Fruit fly (Drosophila melanogaster): ENCODE results near the gene CG12773.

CG12773 gene

DNA sequence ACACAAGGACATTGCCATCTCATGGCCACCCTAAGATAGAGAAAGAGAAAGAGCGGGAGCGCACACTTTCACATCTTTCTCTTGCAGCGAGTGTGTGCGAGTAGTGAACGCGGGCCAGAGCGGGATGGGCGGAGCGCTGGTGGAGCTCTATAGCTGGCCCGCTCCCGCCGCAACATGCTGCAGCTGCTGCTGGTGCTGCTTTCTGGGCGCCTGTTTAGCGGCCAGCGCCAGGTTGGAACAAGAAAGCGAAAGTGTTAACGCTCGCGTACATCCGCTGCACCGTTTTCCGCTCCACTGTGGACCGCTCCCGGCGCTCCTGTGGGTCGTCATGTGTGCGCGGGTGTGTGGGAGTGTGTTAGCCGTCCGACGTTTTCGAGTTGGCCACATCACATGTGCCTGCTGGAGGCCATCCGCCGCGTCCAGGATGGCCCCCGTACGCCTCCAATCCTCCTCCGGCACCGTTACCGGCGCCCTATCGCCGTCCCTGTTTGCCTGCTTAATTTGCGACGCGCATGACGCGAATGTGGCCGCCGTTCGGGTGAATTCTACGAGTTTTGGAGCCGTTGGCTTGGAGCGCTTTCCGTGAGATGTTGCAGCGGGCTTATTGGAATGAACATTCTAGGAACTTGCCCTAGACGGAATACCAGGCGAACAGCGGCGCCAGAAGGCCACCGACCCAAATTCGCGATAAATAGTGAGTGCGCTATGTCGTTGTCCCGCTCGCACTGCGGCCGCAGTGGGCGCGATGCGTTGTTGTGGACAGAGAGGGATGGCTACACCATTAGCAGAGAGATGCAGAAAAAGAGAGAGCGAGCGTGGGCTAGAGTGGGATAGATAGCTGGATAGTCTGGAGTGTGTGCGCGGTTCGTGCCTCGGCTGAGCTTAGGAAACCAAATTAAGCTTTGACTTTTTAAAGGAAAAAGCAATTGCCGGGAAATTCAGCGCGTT, 45.5 kb upstream of the CG12773 start (continued):
- TF ChIP-seq achi (GFP tag; optimal IDR thresholded peaks at IDR 0.05) (peak; percentile 13), CG9139 (GFP tag; optimal IDR thresholded peaks at IDR 0.05) (no peak), Eip75B (GFP tag; optimal IDR thresholded peaks at IDR 0.05) (peak; percentile 79), ss (GFP tag; optimal IDR thresholded peaks at IDR 0.05) (peak; percentile 19 to 24), Eip93F (GFP tag; optimal IDR thresholded peaks at IDR 0.05) (no peak), acj6 (GFP tag; optimal IDR thresholded peaks at IDR 0.05) (no peak), CG15336 (GFP tag; IDR thresholded peaks at IDR 0.05) (no peak), CG8319 (GFP tag; optimal IDR thresholded peaks at IDR 0.05) (no peak), Ets96B (tag; optimal IDR thresholded peaks at IDR 0.05) (no peak), lz (GFP tag; optimal IDR thresholded peaks at IDR 0.05) (no peak), svp (GFP tag) (peak; percentile 69), Lpt (GFP tag; optimal IDR thresholded peaks at IDR 0.05) (peak; percentile 46), Hr39 (GFP tag; optimal IDR thresholded peaks at IDR 0.05) (no peak), Met (GFP tag; optimal IDR thresholded peaks at IDR 0.05) (peak; percentile 32), net (GFP tag; optimal IDR thresholded peaks at IDR 0.05) (no peak)

DNA sequence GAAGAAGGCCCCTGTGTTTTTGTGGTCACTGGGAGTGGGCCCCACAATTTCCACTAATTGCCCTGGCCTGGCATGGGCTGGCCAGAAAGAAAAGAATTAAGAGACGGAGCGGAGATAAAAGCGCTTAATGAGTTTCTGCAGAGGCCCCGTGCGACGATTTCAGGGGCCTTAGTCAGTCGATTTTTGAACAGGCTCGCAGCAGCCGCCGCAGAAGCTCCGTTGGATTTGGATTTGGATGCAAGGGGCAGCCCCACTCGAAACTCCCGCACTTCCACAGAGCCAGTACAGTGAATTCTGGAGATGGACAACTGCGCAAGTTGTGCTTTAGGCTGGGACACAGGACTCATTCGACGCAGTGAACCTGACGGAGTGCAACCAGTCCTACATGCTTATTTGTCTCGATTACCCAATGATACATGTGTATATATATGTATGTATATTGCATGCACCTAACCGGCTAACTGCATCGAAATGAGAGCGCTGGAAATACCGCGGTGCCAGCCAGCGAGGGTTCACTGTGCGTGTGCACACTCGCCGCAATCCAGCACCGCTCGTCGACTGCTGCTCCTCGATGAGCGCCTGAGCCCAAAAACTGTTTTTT, 44.8 kb upstream of the CG12773 start:
- peak; percentile 74 for TF ChIP-seq CG10669 (GFP tag; optimal IDR thresholded peaks at IDR 0.05)
- TF ChIP-seq svp (GFP tag): peak; percentile 95
- TF ChIP-seq ss (GFP tag; optimal IDR thresholded peaks at IDR 0.05): peak; percentile 63 to 74
- no peak for TF ChIP-seq fkh (GFP tag; optimal IDR thresholded peaks at IDR 0.05)
- peak; percentile 48 to 63 for TF ChIP-seq salr (GFP tag; optimal IDR thresholded peaks at IDR 0.05)
- peak; percentile 86 for TF ChIP-seq Met (GFP tag; optimal IDR thresholded peaks at IDR 0.05)
- TF ChIP-seq eg (GFP tag; IDR thresholded peaks at IDR 0.05): peak; percentile 79
- TF ChIP-seq CG8119 (GFP tag; IDR thresholded peaks at IDR 0.05): peak; percentile 66
- peak; percentile 71 for TF ChIP-seq vri (GFP tag; optimal IDR thresholded peaks at IDR 0.05)
- TF ChIP-seq CG6792 (GFP tag; optimal IDR thresholded peaks at IDR 0.05): peak; percentile 89
- peak; percentile 17 for TF ChIP-seq fd85E (GFP tag; optimal IDR thresholded peaks at IDR 0.05)
- no peak for TF ChIP-seq CG6854 (GFP tag; optimal IDR thresholded peaks at IDR 0.05)
- TF ChIP-seq esn (GFP tag; optimal IDR thresholded peaks at IDR 0.05): peak; percentile 90
- peak; percentile 89 for TF ChIP-seq pdm3 (GFP tag; optimal IDR thresholded peaks at IDR 0.05)
- peak; percentile 90 for TF ChIP-seq cyc (GFP tag; optimal IDR thresholded peaks at IDR 0.05)
- TF ChIP-seq Hr39 (GFP tag; optimal IDR thresholded peaks at IDR 0.05): peak; percentile 90
- peak; percentile 90 for TF ChIP-seq lz (GFP tag; optimal IDR thresholded peaks at IDR 0.05)
- TF ChIP-seq Lpt (GFP tag; optimal IDR thresholded peaks at IDR 0.05): no peak
- peak; percentile 62 for TF ChIP-seq dsx (GFP tag; optimal IDR thresholded peaks at IDR 0.05; ENCODE audit: poor library complexity, severe bottlenecking)
- TF ChIP-seq CG8632 (GFP tag; optimal IDR thresholded peaks at IDR 0.05): peak; percentile 78
- peak; percentile 78 for TF ChIP-seq achi (GFP tag; optimal IDR thresholded peaks at IDR 0.05)
- no peak for TF ChIP-seq Hr38 (GFP tag; optimal IDR thresholded peaks at IDR 0.05)
- TF ChIP-seq CG16779 (tag; optimal IDR thresholded peaks at IDR 0.05): peak; percentile 51
- peak; percentile 90 for TF ChIP-seq CG31627 (GFP tag; optimal IDR thresholded peaks at IDR 0.05)
- TF ChIP-seq CG6276 (GFP tag; optimal IDR thresholded peaks at IDR 0.05): peak; percentile 43
- no peak for TF ChIP-seq CG4318 (GFP tag; optimal IDR thresholded peaks at IDR 0.05)
- peak; percentile 47 for TF ChIP-seq CG9139 (GFP tag; optimal IDR thresholded peaks at IDR 0.05)
- peak; percentile 86 for TF ChIP-seq CG10631 (GFP tag; optimal IDR thresholded peaks at IDR 0.05)
- peak; percentile 86 for TF ChIP-seq Smox (GFP tag; optimal IDR thresholded peaks at IDR 0.05)
- TF ChIP-seq CG3032 (tag; optimal IDR thresholded peaks at IDR 0.05): peak; percentile 77
- peak; percentile 84 for TF ChIP-seq acj6 (GFP tag; optimal IDR thresholded peaks at IDR 0.05)
- peak; percentile 67 for TF ChIP-seq Eip93F (GFP tag; optimal IDR thresholded peaks at IDR 0.05)
- peak; percentile 77 for TF ChIP-seq CG6808 (GFP tag; optimal IDR thresholded peaks at IDR 0.05)
- TF ChIP-seq Sox15 (GFP tag; optimal IDR thresholded peaks at IDR 0.05): peak; percentile 84
- peak; percentile 86 for TF ChIP-seq Sox14 (GFP tag; optimal IDR thresholded peaks at IDR 0.05)
- TF ChIP-seq CG6163 (GFP tag; IDR thresholded peaks at IDR 0.05): peak; percentile 82
- peak; percentile 81 for TF ChIP-seq Sox102F (GFP tag; optimal IDR thresholded peaks at IDR 0.05)
- peak; percentile 94 for TF ChIP-seq Eip78C (GFP tag)
- TF ChIP-seq net (GFP tag; optimal IDR thresholded peaks at IDR 0.05): peak; percentile 61
- peak; percentile 36 for TF ChIP-seq dac (GFP tag; optimal IDR thresholded peaks at IDR 0.05)
- TF ChIP-seq Ets96B (tag; optimal IDR thresholded peaks at IDR 0.05): peak; percentile 69
- TF ChIP-seq CG15336 (GFP tag; IDR thresholded peaks at IDR 0.05): peak; percentile 81
- peak; percentile 66 for TF ChIP-seq spab (GFP tag; optimal IDR thresholded peaks at IDR 0.05)

Measured in whole organism, prepupa.